Fruit fly (Drosophila melanogaster) whole organism, embryonic: ENCODE results near the gene bon.

Experiments
- Atf6 ChIP-seq: fragments of 200-800 bp; sonication (Bioruptor generic); IDR thresholded peaks from 2 replicates; pipeline ENCODE4 v1.3.6; 2022; ENCODE audit warnings: missing biosample characterization, missing genetic modification characterization
- Bgb ChIP-seq: fragments of 200-800 bp; sonication (Bioruptor generic); IDR thresholded peaks from 2 replicates; pipeline ENCODE4 v1.3.6; 2022; ENCODE audit warnings: missing biosample characterization, missing genetic modification characterization; ENCODE audit not compliant: partially characterized antibody
- C15 ChIP-seq: fragments of 200-800 bp; sonication (Bioruptor generic); IDR thresholded peaks from 3 replicates; pipeline ENCODE4 v1.3.6; 2022; ENCODE audit warnings: missing biosample characterization, missing genetic modification characterization
- CG10209 ChIP-seq: fragments of 200-800 bp; sonication (Bioruptor generic); optimal IDR thresholded peaks from 3 replicates; lab custom pipeline; 2017; ENCODE audit warnings: missing biosample characterization, mild to moderate bottlenecking, missing genetic modification characterization, missing genetic modification reagents
- CG14710 ChIP-seq: fragments of 200-800 bp; sonication (Bioruptor generic); optimal IDR thresholded peaks from 3 replicates; lab custom pipeline; 2019; ENCODE audit warnings: missing biosample characterization, mild to moderate bottlenecking, missing genetic modification characterization, moderate library complexity
- CG15696 ChIP-seq: fragments of 200-800 bp; sonication (Bioruptor generic); optimal IDR thresholded peaks from 2 replicates; lab custom pipeline; 2019; ENCODE audit warnings: missing biosample characterization, mild to moderate bottlenecking, missing genetic modification characterization, moderate library complexity
- CG16779 ChIP-seq: fragments of 200-800 bp; sonication (Bioruptor generic); IDR thresholded peaks from 2 replicates; pipeline ENCODE4 v1.3.6; 2022; ENCODE audit warnings: missing biosample characterization, missing genetic modification characterization
- CG17361 ChIP-seq: fragments of 200-800 bp; sonication (Bioruptor generic); IDR thresholded peaks from 3 replicates; pipeline ENCODE4 v1.3.6; 2022; ENCODE audit warnings: missing biosample characterization, missing genetic modification characterization
- CG17385 ChIP-seq: fragments of 200-800 bp; sonication (Bioruptor generic); optimal IDR thresholded peaks from 3 replicates; lab custom pipeline; 2018; ENCODE audit warnings: missing biosample characterization, mild to moderate bottlenecking, missing genetic modification characterization
- CG2202 ChIP-seq: fragments of 200-800 bp; sonication (Bioruptor generic); optimal IDR thresholded peaks from 2 replicates; lab custom pipeline; 2018; ENCODE audit warnings: missing biosample characterization, mild to moderate bottlenecking, missing genetic modification characterization
- CG2875 ChIP-seq: fragments of 200-800 bp; sonication (Bioruptor generic); optimal IDR thresholded peaks from 2 replicates; lab custom pipeline; 2017; ENCODE audit warnings: missing biosample characterization, mild to moderate bottlenecking, missing genetic modification characterization, missing genetic modification reagents
- CG31365 ChIP-seq: fragments of 200-800 bp; sonication (Bioruptor generic); optimal IDR thresholded peaks from 2 replicates; lab custom pipeline; 2018; ENCODE audit warnings: missing biosample characterization, mild to moderate bottlenecking, missing genetic modification characterization
- CG3163 ChIP-seq: fragments of 200-800 bp; sonication (Bioruptor generic); optimal IDR thresholded peaks from 3 replicates; lab custom pipeline; 2016; ENCODE audit warnings: missing biosample characterization, missing genetic modification characterization
- CG3281 ChIP-seq: fragments of 200-800 bp; sonication (Bioruptor generic); optimal IDR thresholded peaks from 3 replicates; lab custom pipeline; 2017; ENCODE audit warnings: missing biosample characterization, mild to moderate bottlenecking, missing genetic modification characterization
- CG7786 ChIP-seq: fragments of 200-800 bp; sonication (Bioruptor generic); optimal IDR thresholded peaks from 2 replicates; lab custom pipeline; 2016; ENCODE audit warnings: missing biosample characterization, missing genetic modification characterization
- CG8388 ChIP-seq: fragments of 200-800 bp; sonication (Bioruptor generic); optimal IDR thresholded peaks from 2 replicates; lab custom pipeline; 2019; ENCODE audit warnings: missing biosample characterization, mild to moderate bottlenecking, missing genetic modification characterization, moderate library complexity
- CG8765 ChIP-seq: fragments of 200-800 bp; sonication (Bioruptor generic); IDR thresholded peaks from 2 replicates; pipeline ENCODE4 v1.3.6; 2022; ENCODE audit warnings: missing biosample characterization, missing genetic modification characterization
- Dip2 ChIP-seq: fragments of 200-800 bp; sonication (Bioruptor generic); IDR thresholded peaks from 2 replicates; pipeline ENCODE4 v1.3.6; 2022; ENCODE audit warnings: missing biosample characterization, missing genetic modification characterization
- Drgx ChIP-seq: fragments of 200-800 bp; sonication (Bioruptor generic); IDR thresholded peaks from 2 replicates; pipeline ENCODE4 v1.3.6; 2022; ENCODE audit warnings: missing biosample characterization, missing genetic modification characterization
- Hr51 ChIP-seq, 2 experiments: fragments of 200-800 bp; sonication (Bioruptor generic); optimal IDR thresholded peaks; 2 replicates in 1 of 2; 3 replicates in 1 of 2; lab custom pipeline; 2016 to 2018; ENCODE audit warnings: missing biosample characterization in 2 of 2, missing genetic modification characterization in 2 of 2, mild to moderate bottlenecking in 1 of 2, moderate library complexity in 1 of 2
- MTF-1 ChIP-seq: fragments of 200-800 bp; sonication (Bioruptor generic); optimal IDR thresholded peaks from 2 replicates; lab custom pipeline; 2018; ENCODE audit warnings: missing biosample characterization, mild to moderate bottlenecking, missing genetic modification characterization, borderline replicate concordance
- Meics ChIP-seq: fragments of 200-800 bp; sonication (Bioruptor generic); optimal IDR thresholded peaks from 2 replicates; lab custom pipeline; 2017; ENCODE audit warnings: missing biosample characterization, mild to moderate bottlenecking, missing genetic modification characterization
- Nf-YB ChIP-seq: fragments of 200-800 bp; sonication (Bioruptor generic); optimal IDR thresholded peaks from 3 replicates; lab custom pipeline; 2019; ENCODE audit warnings: missing biosample characterization, mild to moderate bottlenecking, missing genetic modification characterization, moderate library complexity
- Oli ChIP-seq: fragments of 200-800 bp; sonication (Bioruptor generic); optimal IDR thresholded peaks from 2 replicates; lab custom pipeline; 2018; ENCODE audit warnings: missing biosample characterization, mild to moderate bottlenecking, missing genetic modification characterization, moderate library complexity
- PHDP ChIP-seq: fragments of 200-800 bp; sonication (Bioruptor generic); optimal IDR thresholded peaks from 3 replicates; lab custom pipeline; 2018; ENCODE audit warnings: missing biosample characterization, mild to moderate bottlenecking, missing genetic modification characterization, moderate library complexity
- Sox102F ChIP-seq: fragments of 200-800 bp; sonication (Bioruptor generic); optimal IDR thresholded peaks from 2 replicates; lab custom pipeline; 2018; ENCODE audit warnings: missing biosample characterization, mild to moderate bottlenecking, missing genetic modification characterization, moderate library complexity
- ash1 ChIP-seq: fragments of 200-800 bp; sonication (Bioruptor generic); optimal IDR thresholded peaks from 2 replicates; lab custom pipeline; 2018; ENCODE audit warnings: missing biosample characterization, mild to moderate bottlenecking, missing genetic modification characterization
- bbx ChIP-seq: fragments of 200-800 bp; sonication (Bioruptor generic); IDR thresholded peaks from 2 replicates; pipeline ENCODE4 v1.3.6; 2022; ENCODE audit warnings: missing biosample characterization, missing genetic modification characterization; ENCODE audit not compliant: partially characterized antibody
- cg ChIP-seq: fragments of 200-800 bp; sonication (Bioruptor generic); optimal IDR thresholded peaks from 3 replicates; lab custom pipeline; 2019; ENCODE audit warnings: missing biosample characterization, mild to moderate bottlenecking, missing genetic modification characterization, moderate library complexity
- chif ChIP-seq, 2 experiments: fragments of 200-800 bp; sonication (Bioruptor generic); optimal IDR thresholded peaks; 3 replicates each; lab custom pipeline; 2016; ENCODE audit warnings: missing biosample characterization in 2 of 2, missing genetic modification characterization in 2 of 2
- cwo ChIP-seq: fragments of 200-800 bp; sonication (Bioruptor generic); optimal IDR thresholded peaks from 3 replicates; lab custom pipeline; 2017; ENCODE audit warnings: missing biosample characterization, missing genetic modification characterization, mild to moderate bottlenecking, moderate library complexity, missing genetic modification reagents
- danr ChIP-seq: fragments of 200-800 bp; sonication (Bioruptor generic); IDR thresholded peaks from 2 replicates; pipeline ENCODE4 v1.3.6; 2022; ENCODE audit warnings: missing biosample characterization, missing genetic modification characterization
- eve ChIP-seq, 2 experiments: fragments of >200 bp; optimal IDR thresholded peaks; 2 replicates each; lab custom pipeline; 2017; ENCODE audit warnings: missing biosample characterization in 2 of 2, missing genetic modification characterization in 2 of 2
- fd102C ChIP-seq: fragments of 200-800 bp; sonication (Bioruptor generic); optimal IDR thresholded peaks from 2 replicates; lab custom pipeline; 2018; ENCODE audit warnings: missing biosample characterization, mild to moderate bottlenecking, missing genetic modification characterization, moderate library complexity
- gsb-n ChIP-seq: fragments of 200-800 bp; sonication (Bioruptor generic); optimal IDR thresholded peaks from 3 replicates; lab custom pipeline; 2018; ENCODE audit warnings: missing biosample characterization, mild to moderate bottlenecking, missing genetic modification characterization
- jing ChIP-seq: fragments of 200-800 bp; sonication (Bioruptor generic); optimal IDR thresholded peaks from 2 replicates; lab custom pipeline; 2018; ENCODE audit warnings: missing biosample characterization, mild to moderate bottlenecking, missing genetic modification characterization
- kay ChIP-seq: fragments of 200-800 bp; sonication (Bioruptor generic); optimal IDR thresholded peaks from 2 replicates; lab custom pipeline; 2016; ENCODE audit warnings: missing biosample characterization, missing genetic modification characterization
- ken ChIP-seq: fragments of 200-800 bp; sonication (Bioruptor generic); IDR thresholded peaks from 3 replicates; pipeline ENCODE4 v1.3.6; 2022; ENCODE audit warnings: missing biosample characterization, missing genetic modification characterization
- mam ChIP-seq: fragments of 200-800 bp; sonication (Bioruptor generic); optimal IDR thresholded peaks from 3 replicates; lab custom pipeline; 2016; ENCODE audit warnings: missing biosample characterization, missing genetic modification characterization
- nmo ChIP-seq: fragments of 200-800 bp; sonication (Bioruptor generic); optimal IDR thresholded peaks from 2 replicates; lab custom pipeline; 2018; ENCODE audit warnings: missing biosample characterization, mild to moderate bottlenecking, missing genetic modification characterization, moderate library complexity
- nom ChIP-seq: fragments of 200-800 bp; sonication (Bioruptor generic); optimal IDR thresholded peaks from 2 replicates; lab custom pipeline; 2017; ENCODE audit warnings: missing biosample characterization, missing genetic modification characterization, mild to moderate bottlenecking, moderate library complexity, missing genetic modification reagents
- org-1 ChIP-seq: fragments of 200-800 bp; sonication (Bioruptor generic); optimal IDR thresholded peaks from 2 replicates; lab custom pipeline; 2017; ENCODE audit warnings: missing biosample characterization, missing genetic modification characterization
- pan ChIP-seq, 4 experiments: fragments of >200 bp in 3 of 4; fragments of 200-800 bp in 1 of 4; sonication (Bioruptor generic) in 1 of 4; optimal IDR thresholded peaks in 3 of 4; IDR thresholded peaks in 1 of 4; 2 replicates each; pipeline versions ENCODE4 v1.3.6 to Lab custom; 2017 to 2022; ENCODE audit warnings: missing biosample characterization in 2 of 4, missing genetic modification characterization in 2 of 4, mixed read lengths in 1 of 4
- phol ChIP-seq: fragments of 200-800 bp; sonication (Bioruptor generic); optimal IDR thresholded peaks from 3 replicates; lab custom pipeline; 2018; ENCODE audit warnings: missing biosample characterization, mild to moderate bottlenecking, missing genetic modification characterization, moderate library complexity
- ro ChIP-seq: fragments of 200-800 bp; sonication (Bioruptor generic); IDR thresholded peaks from 2 replicates; pipeline ENCODE4 v1.3.6; 2022; ENCODE audit warnings: missing biosample characterization, missing genetic modification characterization
- run ChIP-seq: fragments of 200-800 bp; sonication (Bioruptor generic); optimal IDR thresholded peaks from 3 replicates; lab custom pipeline; 2018; ENCODE audit warnings: missing biosample characterization, mild to moderate bottlenecking, missing genetic modification characterization
- so ChIP-seq: fragments of 200-800 bp; sonication (Bioruptor generic); IDR thresholded peaks from 3 replicates; pipeline ENCODE4 v1.3.6; 2022; ENCODE audit warnings: missing biosample characterization, missing genetic modification characterization
- tgo ChIP-seq: fragments of 200-800 bp; sonication (Bioruptor generic); IDR thresholded peaks from 3 replicates; pipeline ENCODE4 v1.3.6; 2022; ENCODE audit warnings: missing biosample characterization, missing genetic modification characterization
- wor ChIP-seq: fragments of 200-800 bp; sonication (Bioruptor generic); IDR thresholded peaks from 2 replicates; pipeline ENCODE4 v1.3.6; 2022; ENCODE audit warnings: missing biosample characterization, missing genetic modification characterization

Gene bon

DNA sequence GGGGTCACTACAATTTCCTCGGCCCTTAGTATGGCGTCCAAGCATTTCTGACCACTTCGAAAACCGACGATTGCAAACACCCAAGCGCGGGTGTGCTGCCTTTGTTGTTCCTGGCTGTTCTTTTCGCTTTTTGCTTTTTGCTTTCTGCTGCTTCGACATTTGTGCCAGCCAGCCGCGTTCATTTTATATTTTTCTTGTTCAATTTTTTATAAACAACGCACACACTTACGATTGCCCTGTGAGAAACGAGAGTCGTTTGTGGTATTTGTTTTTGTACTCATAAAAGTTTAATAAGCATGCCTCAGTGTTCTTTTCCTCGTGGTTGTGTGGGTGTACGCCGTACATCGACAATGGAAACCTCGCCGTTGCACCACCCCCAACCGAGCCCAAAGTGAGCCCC lies 45.2 kb upstream of the bon start:
- TF ChIP-seq cg (GFP tag; lab: Kevin White, UChicago) = peak; percentile 40
- TF ChIP-seq tgo (GFP tag; lab: Robert Waterston, UW) = no peak
- TF ChIP-seq CG10209 (GFP tag; lab: Kevin White, UChicago) = no peak
- TF ChIP-seq CG16779 (GFP tag; lab: Robert Waterston, UW) = no peak
- no peak for TF ChIP-seq Dip2 (GFP tag; lab: Robert Waterston, UW)
- TF ChIP-seq Drgx = peak; percentile 49
- TF ChIP-seq nom (GFP tag; lab: Kevin White, UChicago) = peak; percentile 13
- TF ChIP-seq bbx (GFP tag; lab: Robert Waterston, UW) = no peak

DNA sequence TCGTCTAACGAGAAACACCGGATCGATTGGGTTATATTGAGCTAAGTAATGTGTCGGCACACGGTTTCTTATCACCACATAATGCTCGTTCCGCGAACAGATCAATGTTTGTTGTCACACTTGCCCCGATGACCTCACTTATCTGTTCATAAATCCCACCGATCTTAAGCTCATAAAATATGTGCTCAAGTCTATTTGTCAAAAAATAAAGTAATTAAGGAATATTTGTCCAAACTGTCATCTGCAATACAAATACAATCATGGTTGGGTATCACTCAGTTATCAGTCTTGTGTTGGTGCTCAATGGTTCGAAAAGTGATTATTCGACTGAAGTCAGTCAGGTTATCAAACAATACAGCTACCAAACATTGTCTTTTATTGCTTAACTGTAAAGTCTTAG lies 44.7 kb upstream of the bon start:
- TF ChIP-seq C15 (no peak), CG14710 (tag; lab: Kevin White, UChicago) (peak; percentile 0), cg (GFP tag; lab: Kevin White, UChicago) (peak; percentile 20), CG3281 (GFP tag; lab: Kevin White, UChicago) (no peak), gsb-n (tag; lab: Kevin White, UChicago) (peak; percentile 26), CG17361 (GFP tag; lab: Robert Waterston, UW) (no peak), run (tag; lab: Kevin White, UChicago) (no peak), phol (tag; lab: Kevin White, UChicago) (no peak), CG15696 (tag; lab: Kevin White, UChicago) (peak; percentile 76), fd102C (GFP tag; lab: Kevin White, UChicago) (peak; percentile 33), Hr51 (GFP tag; optimal IDR thresholded peaks at IDR 0.05; lab: Kevin White, UChicago) (no peak), CG3163 (GFP tag; lab: Kevin White, UChicago) (no peak), jing (GFP tag; lab: Kevin White, UChicago) (no peak), Bgb (no peak), PHDP (tag; lab: Kevin White, UChicago) (no peak), CG7786 (GFP tag; lab: Kevin White, UChicago) (no peak), Oli (tag; lab: Kevin White, UChicago) (no peak), CG31365 (tag; lab: Kevin White, UChicago) (no peak), CG2875 (GFP tag; lab: Kevin White, UChicago) (peak; percentile 13), MTF-1 (no peak), chif (GFP tag; optimal IDR thresholded peaks at IDR 0.05; lab: Kevin White, UChicago) (no peak), Nf-YB (GFP tag; lab: Kevin White, UChicago) (no peak), Atf6 (no peak), kay (no peak), org-1 (GFP tag; lab: Kevin White, UChicago) (peak; percentile 10), ken (no peak), cwo (GFP tag; lab: Kevin White, UChicago) (no peak), pan (optimal IDR thresholded peaks at IDR 0.05; lab: Kevin White, UChicago) (no peak), pan (GFP tag; optimal IDR thresholded peaks at IDR 0.05 in 1 of 2, IDR thresholded peaks at IDR 0.05 in 1 of 2) (no peak), CG8765 (no peak), CG2202 (tag; lab: Kevin White, UChicago) (peak; percentile 51), mam (GFP tag; lab: Kevin White, UChicago) (no peak), Sox102F (GFP tag; lab: Kevin White, UChicago) (no peak), danr (GFP tag; lab: Robert Waterston, UW) (no peak), wor (GFP tag; lab: Robert Waterston, UW) (no peak), so (GFP tag; lab: Robert Waterston, UW) (no peak), nmo (GFP tag; lab: Kevin White, UChicago) (no peak), eve (GFP tag; optimal IDR thresholded peaks at IDR 0.05; lab: Kevin White, UChicago) (peak in 1 of 2 experiments; percentile 2), ash1 (GFP tag; lab: Kevin White, UChicago) (no peak), CG8388 (GFP tag; lab: Kevin White, UChicago) (no peak), CG17385 (no peak), ro (GFP tag; lab: Robert Waterston, UW) (no peak), Meics (no peak)
